Fruit fly (Drosophila melanogaster) whole organism, adult: Measurements from ENCODE around the gene CG43798.

ENCODE experiments used
- CG14711 ChIP-seq: fragments of 200-800 bp; sonication (Bioruptor generic); optimal IDR thresholded peaks from 2 replicates; lab custom pipeline; 2018; ENCODE audit warnings: missing biosample characterization, mild to moderate bottlenecking, missing genetic modification characterization, moderate library complexity
- CG5204 ChIP-seq: fragments of 200-800 bp; sonication (Bioruptor generic); optimal IDR thresholded peaks from 2 replicates; lab custom pipeline; 2016; ENCODE audit warnings: missing biosample characterization, missing genetic modification characterization
- CG7045 ChIP-seq: fragments of 200-800 bp; sonication (Bioruptor generic); optimal IDR thresholded peaks from 2 replicates; lab custom pipeline; 2017; ENCODE audit warnings: missing biosample characterization, mild to moderate bottlenecking, missing genetic modification characterization
- CG7101 ChIP-seq: fragments of 200-800 bp; sonication (Bioruptor generic); optimal IDR thresholded peaks from 2 replicates; lab custom pipeline; 2018; ENCODE audit warnings: missing biosample characterization, mild to moderate bottlenecking, missing genetic modification characterization, moderate library complexity
- Clk ChIP-seq: fragments of 200-800 bp; sonication (Bioruptor generic); optimal IDR thresholded peaks from 2 replicates; lab custom pipeline; 2017; ENCODE audit warnings: missing biosample characterization, missing genetic modification characterization
- Hr96 ChIP-seq: fragments of 200-800 bp; sonication (Bioruptor generic); optimal IDR thresholded peaks from 2 replicates; lab custom pipeline; 2016; ENCODE audit warnings: missing biosample characterization, missing genetic modification characterization
- bab1 ChIP-seq: fragments of 200-800 bp; sonication (Bioruptor generic); optimal IDR thresholded peaks from 3 replicates; lab custom pipeline; 2019; ENCODE audit warnings: missing biosample characterization, mild to moderate bottlenecking, missing genetic modification characterization, moderate library complexity
- cnc ChIP-seq, 2 experiments: fragments of >200 bp; optimal IDR thresholded peaks; 2 replicates each; lab custom pipeline; 2017
- kay ChIP-seq: fragments of 200-800 bp; sonication (Bioruptor generic); peaks from one replicate; lab custom pipeline; 2016; ENCODE audit warnings: missing biosample characterization, missing genetic modification characterization, borderline replicate concordance
- pad ChIP-seq: fragments of 200-800 bp; sonication (Bioruptor generic); optimal IDR thresholded peaks from 3 replicates; lab custom pipeline; 2017; ENCODE audit warnings: missing biosample characterization, missing genetic modification characterization, mild to moderate bottlenecking, moderate library complexity, missing genetic modification reagents
- tj ChIP-seq: fragments of 200-800 bp; sonication (Bioruptor generic); optimal IDR thresholded peaks from 3 replicates; lab custom pipeline; 2017; ENCODE audit warnings: missing biosample characterization, mild to moderate bottlenecking, missing genetic modification characterization, moderate library complexity
- toe ChIP-seq: fragments of 200-800 bp; sonication (Bioruptor generic); optimal IDR thresholded peaks from 2 replicates; lab custom pipeline; 2016; ENCODE audit warnings: missing biosample characterization, missing genetic modification characterization

DNA sequence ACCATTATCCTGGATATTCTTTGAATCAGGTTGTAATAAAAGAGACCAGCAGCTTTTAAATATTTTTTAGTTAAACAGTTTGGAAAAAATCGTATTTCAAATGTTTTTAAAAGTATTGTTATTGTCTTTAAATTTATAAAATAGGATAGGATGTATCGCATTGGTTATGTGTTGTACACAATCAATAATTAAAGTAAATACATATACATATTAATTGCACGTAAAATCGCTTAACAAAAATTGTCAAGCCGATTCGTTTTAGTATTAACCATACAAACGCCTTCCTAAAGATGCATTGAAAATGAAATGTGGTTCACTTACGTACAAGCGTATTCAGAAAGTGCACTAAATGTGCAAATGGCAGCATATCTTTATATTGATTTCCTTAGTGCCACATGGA is at the start of gene CG43798:
- TF ChIP-seq bab1 (GFP tag; lab: Kevin White, UChicago) = no peak
- TF ChIP-seq cnc (optimal IDR thresholded peaks at IDR 0.05; lab: Kevin White, UChicago) = no peak
- TF ChIP-seq pad = no peak
- no peak for TF ChIP-seq CG14711 (tag; lab: Kevin White, UChicago)
- no peak for TF ChIP-seq kay (GFP tag; lab: Kevin White, UChicago)
- no peak for TF ChIP-seq tj (GFP tag; lab: Kevin White, UChicago)
- no peak for TF ChIP-seq CG5204 (GFP tag; lab: Kevin White, UChicago)
- TF ChIP-seq CG7045 = no peak
- no peak for TF ChIP-seq toe (GFP tag; lab: Kevin White, UChicago)
- TF ChIP-seq Clk (GFP tag; lab: Kevin White, UChicago) = no peak
- TF ChIP-seq Hr96 (GFP tag; lab: Kevin White, UChicago) = no peak
- TF ChIP-seq CG7101 (tag; lab: Kevin White, UChicago) = no peak
